Worm (Caenorhabditis elegans) whole organism, midembryonic: ENCODE measurements around the gene F28B12.1.

ENCODE experiments used
- T22C8.4 ChIP-seq: fragments of 200-800 bp; sonication (Bioruptor generic); IDR thresholded peaks from 2 replicates; pipeline ENCODE4 v1.3.6; 2022; ENCODE audit warnings: missing genetic modification characterization, missing compliant biosample characterization
- cog-1 ChIP-seq: sonication (generic microtip); optimal IDR thresholded peaks from 2 replicates; lab custom pipeline; 2016; ENCODE audit warnings: missing genetic modification characterization, missing compliant biosample characterization
- flt-1 ChIP-seq: fragments of 200-800 bp; sonication (Bioruptor generic); IDR thresholded peaks from 2 replicates; pipeline ENCODE4 v1.3.6; 2022; ENCODE audit warnings: missing genetic modification characterization, missing compliant biosample characterization
- klf-2 ChIP-seq: fragments of 200-800 bp; sonication (Bioruptor generic); conservative IDR thresholded peaks from 2 replicates; pipeline ENCODE4 v1.3.6; 2022; ENCODE audit warnings: missing genetic modification reagents, missing genetic modification characterization, missing compliant biosample characterization
- med-1 ChIP-seq: sonication (generic microtip); optimal IDR thresholded peaks from 2 replicates; lab custom pipeline; 2017; ENCODE audit warnings: missing genetic modification characterization, mild to moderate bottlenecking, missing compliant biosample characterization, antibody characterized with exemption, missing genetic modification reagents; ENCODE audit not compliant: insufficient read depth
- ref-1 ChIP-seq: fragments of 200-800 bp; sonication (Bioruptor generic); conservative IDR thresholded peaks from 2 replicates; pipeline ENCODE4 v1.3.6; 2022; ENCODE audit warnings: missing genetic modification reagents, missing genetic modification characterization, missing compliant biosample characterization
- tab-1 ChIP-seq: fragments of 200-800 bp; sonication (Bioruptor generic); IDR thresholded peaks from 2 replicates; pipeline ENCODE4 v1.3.6; 2022; ENCODE audit warnings: missing genetic modification characterization, missing compliant biosample characterization
- ztf-23 ChIP-seq: fragments of 200-800 bp; sonication (Bioruptor generic); IDR thresholded peaks from 2 replicates; pipeline ENCODE4 v1.3.6; 2022; ENCODE audit warnings: missing genetic modification reagents, missing genetic modification characterization, missing compliant biosample characterization
- ztf-29 ChIP-seq: fragments of 200-800 bp; sonication (Bioruptor generic); IDR thresholded peaks from 2 replicates; pipeline ENCODE4 v1.3.6; 2022; ENCODE audit warnings: missing genetic modification reagents, missing genetic modification characterization, missing compliant biosample characterization

Gene F28B12.1

ce11 chrII:5907482-5907881, 35.2 kb upstream of the F28B12.1 start, which contains the start of gene vps-35:
Gene vps-35 (plus strand): TSS chrII:5907816.
- TF ChIP-seq cog-1 (tag; lab: Kevin White, UChicago) = no peak
- no peak for TF ChIP-seq T22C8.4 (GFP tag; lab: Robert Waterston, UW)
- TF ChIP-seq ztf-23 (GFP tag; lab: Robert Waterston, UW) = no peak
- TF ChIP-seq ztf-29 = no peak
- no peak for TF ChIP-seq ref-1 (GFP tag; lab: Robert Waterston, UW)

DNA sequence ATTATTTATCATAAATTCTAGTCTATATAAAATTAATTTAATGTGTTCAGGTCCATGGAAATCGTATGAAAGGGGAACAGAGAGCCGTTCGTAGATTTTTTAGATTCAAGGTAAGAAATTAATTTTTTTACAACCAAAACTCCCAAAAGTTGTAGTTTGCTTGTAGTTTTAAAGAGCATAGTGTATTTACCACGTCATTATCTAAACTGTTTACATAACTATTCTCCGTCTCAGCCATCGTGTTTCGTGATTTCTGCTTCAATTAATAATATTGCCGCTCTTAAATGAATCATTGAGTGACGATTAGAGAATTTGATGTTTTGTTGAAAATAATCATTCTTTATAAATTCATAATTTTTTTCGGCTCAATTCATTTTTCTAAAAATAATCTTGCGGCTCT, 31.5 kb upstream of the F28B12.1 start, which contains the start of gene cgt-3:
TSS of gene cgt-3 (plus strand) at position 51 of the 400 bp plus-strand sequence.
- TF ChIP-seq ztf-23 (GFP tag; lab: Robert Waterston, UW) = no peak
- TF ChIP-seq cog-1 (tag; lab: Kevin White, UChicago) = no peak
- no peak for TF ChIP-seq med-1 (GFP tag; lab: Kevin White, UChicago)
- TF ChIP-seq flt-1 (GFP tag; lab: Robert Waterston, UW) = no peak

DNA sequence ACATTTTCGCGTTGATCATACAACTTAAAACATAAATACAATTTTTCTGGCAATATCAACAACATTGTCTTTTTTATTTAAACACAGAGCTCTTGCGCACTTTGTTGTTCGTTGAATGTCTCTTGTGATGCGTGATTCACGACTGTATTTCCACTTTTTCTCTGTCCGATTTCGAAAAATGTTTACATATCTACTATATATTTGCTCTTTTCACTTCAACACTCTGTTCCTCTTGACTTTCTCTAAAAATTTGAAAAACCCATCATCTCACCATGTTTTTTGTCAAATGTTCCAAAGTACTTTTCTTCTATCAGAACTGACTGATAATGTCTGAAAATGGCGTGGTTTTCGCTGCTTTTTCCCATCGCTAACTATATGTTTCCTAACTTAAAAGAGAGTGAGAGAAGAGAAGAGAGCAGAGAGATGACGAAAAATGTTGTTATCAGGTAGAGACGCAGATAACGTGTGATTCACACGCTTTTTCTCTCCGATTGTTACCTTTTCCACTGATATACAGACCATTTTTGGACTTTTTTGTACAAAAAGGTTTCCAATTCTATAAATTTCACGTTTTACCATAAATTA, 30.7 kb upstream of the F28B12.1 start:
- no peak for TF ChIP-seq flt-1 (GFP tag; lab: Robert Waterston, UW)
- no peak for TF ChIP-seq ref-1 (GFP tag; lab: Robert Waterston, UW)
- TF ChIP-seq klf-2 = no peak
- TF ChIP-seq tab-1 = no peak

- no peak for TF ChIP-seq klf-2
- no peak for TF ChIP-seq ztf-29
- no peak for TF ChIP-seq flt-1 (GFP tag; lab: Robert Waterston, UW)
- no peak for TF ChIP-seq cog-1 (tag; lab: Kevin White, UChicago)
- no peak for TF ChIP-seq T22C8.4 (GFP tag; lab: Robert Waterston, UW)
Observed at ce11 chrII:5913897-5914296, 28.8 kb upstream of the F28B12.1 start.

- no peak for TF ChIP-seq klf-2
Observed at ce11 chrII:5917010-5917472, 25.7 kb upstream of the F28B12.1 start, which contains the start of gene frh-1. Gene frh-1 (plus strand): TSS chrII:5917422.

DNA sequence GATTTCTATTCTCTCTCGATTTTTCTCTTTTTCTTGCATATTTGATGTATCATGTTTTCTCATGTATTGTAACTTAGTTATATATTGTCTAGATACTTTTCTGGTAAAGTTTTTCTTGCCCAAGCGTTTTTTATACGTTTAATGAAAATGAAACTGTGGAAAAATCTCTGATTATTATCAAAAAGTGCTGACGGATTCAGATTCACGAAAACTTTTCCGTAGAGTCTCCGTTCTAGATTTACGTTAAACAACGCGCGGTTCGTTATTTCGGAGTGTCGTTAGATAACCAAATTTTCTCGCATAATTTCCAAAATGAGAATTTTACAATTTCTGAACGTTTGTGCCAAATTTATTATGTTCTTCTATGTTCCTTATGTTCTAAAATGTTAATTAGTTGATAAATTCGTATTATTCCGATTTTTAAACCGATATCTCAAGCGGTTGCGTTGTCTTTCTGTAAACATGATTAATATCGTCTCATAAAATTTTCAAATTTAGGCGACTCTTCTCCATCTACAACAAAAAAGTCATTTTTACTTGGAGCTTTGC, 24.5 kb upstream of the F28B12.1 start, which contains the start of gene ptp-2:
TSS of gene ptp-2 (plus strand) at position 499 of the 549 bp plus-strand sequence.
- TF ChIP-seq T22C8.4 (GFP tag; lab: Robert Waterston, UW) (no peak), cog-1 (tag; lab: Kevin White, UChicago) (no peak), med-1 (GFP tag; lab: Kevin White, UChicago) (no peak), flt-1 (GFP tag; lab: Robert Waterston, UW) (0 out of 2 replicates have a peak, but pooled peaks have one; percentile 27), klf-2 (no peak), ztf-23 (GFP tag; lab: Robert Waterston, UW) (no peak), tab-1 (no peak)

ce11 chrII:5921620-5922019, 21.1 kb upstream of the F28B12.1 start, which contains the start of gene vrk-1:
Gene vrk-1 (plus strand): TSS chrII:5921967.
- TF ChIP-seq cog-1 (tag; lab: Kevin White, UChicago) = no peak

DNA sequence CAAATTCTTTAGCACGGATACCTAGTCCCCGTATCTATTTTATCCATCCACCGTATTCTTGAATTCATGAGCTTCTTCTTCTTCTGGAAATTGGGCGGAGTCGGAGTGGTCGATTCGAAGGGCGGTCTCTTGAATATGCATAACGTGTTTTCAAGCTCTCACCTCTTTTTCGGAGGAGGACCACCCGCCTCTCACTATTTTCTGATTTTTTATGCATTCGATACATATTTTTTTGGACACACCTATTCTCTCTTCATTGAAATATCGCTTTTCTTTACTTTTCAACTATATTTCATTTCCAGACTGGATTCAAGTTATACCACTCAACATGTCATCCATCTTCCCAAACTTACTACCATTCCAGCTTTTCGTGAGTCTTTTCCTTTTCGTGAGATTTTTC, 14.2 kb upstream of the F28B12.1 start, which contains the start of gene egl-44:
TSS of gene egl-44 (plus strand) at position 301 of the 400 bp plus-strand sequence.
- TF ChIP-seq ztf-23 (GFP tag; lab: Robert Waterston, UW) (no peak), med-1 (GFP tag; lab: Kevin White, UChicago) (no peak), ref-1 (GFP tag; lab: Robert Waterston, UW) (no peak), cog-1 (tag; lab: Kevin White, UChicago) (no peak)

- TF ChIP-seq ztf-29 (no peak), ztf-23 (GFP tag; lab: Robert Waterston, UW) (no peak), tab-1 (no peak), flt-1 (GFP tag; lab: Robert Waterston, UW) (no peak), ref-1 (GFP tag; lab: Robert Waterston, UW) (no peak), T22C8.4 (GFP tag; lab: Robert Waterston, UW) (no peak), klf-2 (no peak), med-1 (GFP tag; lab: Kevin White, UChicago) (no peak), cog-1 (tag; lab: Kevin White, UChicago) (no peak)
Observed at ce11 chrII:5930095-5930653, 12.6 kb upstream of the F28B12.1 start.

ce11 chrII:5931109-5931508, 11.6 kb upstream of the F28B12.1 start:
- no peak for TF ChIP-seq flt-1 (GFP tag; lab: Robert Waterston, UW)
- TF ChIP-seq T22C8.4 (GFP tag; lab: Robert Waterston, UW) = no peak
- TF ChIP-seq ztf-29 = no peak
- TF ChIP-seq tab-1 = no peak
- TF ChIP-seq ref-1 (GFP tag; lab: Robert Waterston, UW) = no peak
- TF ChIP-seq ztf-23 (GFP tag; lab: Robert Waterston, UW) = no peak
- no peak for TF ChIP-seq med-1 (GFP tag; lab: Kevin White, UChicago)
- no peak for TF ChIP-seq cog-1 (tag; lab: Kevin White, UChicago)
- TF ChIP-seq klf-2 = no peak
